Fruit fly (Drosophila melanogaster) whole organism, embryonic: ENCODE data around the gene CG42263.

Experiments
- Antp ChIP-seq: fragments of 200-800 bp; sonication (Bioruptor generic); optimal IDR thresholded peaks from 3 replicates; lab custom pipeline; 2016; ENCODE audit warnings: missing biosample characterization, missing genetic modification characterization
- CG10979 ChIP-seq: fragments of 200-800 bp; sonication (Bioruptor generic); optimal IDR thresholded peaks from 2 replicates; lab custom pipeline; 2018; ENCODE audit warnings: missing biosample characterization, mild to moderate bottlenecking, missing genetic modification characterization, moderate library complexity
- CG14965 ChIP-seq: fragments of 200-800 bp; sonication (Bioruptor generic); optimal IDR thresholded peaks from 2 replicates; lab custom pipeline; 2016; ENCODE audit warnings: missing biosample characterization, missing genetic modification characterization, borderline replicate concordance
- CG15011 ChIP-seq: fragments of 200-800 bp; sonication (Bioruptor generic); optimal IDR thresholded peaks from 3 replicates; lab custom pipeline; 2018; ENCODE audit warnings: missing biosample characterization, mild to moderate bottlenecking, missing genetic modification characterization
- CG17186 ChIP-seq: fragments of 200-800 bp; sonication (Bioruptor generic); optimal IDR thresholded peaks from 3 replicates; lab custom pipeline; 2017; ENCODE audit warnings: missing biosample characterization, missing genetic modification reagents, missing genetic modification characterization
- CG18011 ChIP-seq: fragments of 200-800 bp; sonication (Bioruptor generic); optimal IDR thresholded peaks from 2 replicates; lab custom pipeline; 2017; ENCODE audit warnings: missing biosample characterization, missing genetic modification characterization, mild to moderate bottlenecking, moderate library complexity, missing genotype
- CG32767 ChIP-seq: fragments of 200-800 bp; sonication (Bioruptor generic); IDR thresholded peaks from 2 replicates; pipeline ENCODE4 v1.3.6; 2022; ENCODE audit warnings: missing biosample characterization, missing genetic modification characterization
- CG3281 ChIP-seq: fragments of 200-800 bp; sonication (Bioruptor generic); optimal IDR thresholded peaks from 3 replicates; lab custom pipeline; 2017; ENCODE audit warnings: missing biosample characterization, mild to moderate bottlenecking, missing genetic modification characterization
- CG3838 ChIP-seq: fragments of 200-800 bp; sonication (Bioruptor generic); optimal IDR thresholded peaks from 3 replicates; lab custom pipeline; 2016; ENCODE audit warnings: missing biosample characterization, missing genetic modification characterization
- CG6683 ChIP-seq: fragments of 200-800 bp; sonication (Bioruptor generic); optimal IDR thresholded peaks from 2 replicates; lab custom pipeline; 2017; ENCODE audit warnings: missing biosample characterization, mild to moderate bottlenecking, missing genetic modification characterization, missing genetic modification reagents
- Deaf1 ChIP-seq: fragments of 200-800 bp; optimal IDR thresholded peaks from 3 replicates; lab custom pipeline; 2019; ENCODE audit warnings: missing biosample characterization, mild to moderate bottlenecking, missing genetic modification characterization, moderate library complexity
- Dfd ChIP-seq, 2 experiments: fragments of >200 bp; optimal IDR thresholded peaks; 2 replicates each; lab custom pipeline; 2017; ENCODE audit warnings: missing biosample characterization in 2 of 2, missing genetic modification characterization in 2 of 2
- Dp ChIP-seq: fragments of 200-800 bp; sonication (Bioruptor generic); optimal IDR thresholded peaks from 2 replicates; lab custom pipeline; 2018; ENCODE audit warnings: missing biosample characterization, mild to moderate bottlenecking, missing genetic modification characterization, moderate library complexity
- E2f2 ChIP-seq: fragments of 200-800 bp; sonication (Bioruptor generic); IDR thresholded peaks from 2 replicates; pipeline ENCODE4 v1.3.6; 2022; ENCODE audit warnings: missing biosample characterization, missing genetic modification characterization
- Fer1 ChIP-seq: fragments of 200-800 bp; sonication (Bioruptor generic); optimal IDR thresholded peaks from 2 replicates; lab custom pipeline; 2017; ENCODE audit warnings: missing biosample characterization, mild to moderate bottlenecking, missing genetic modification characterization
- H2.0 ChIP-seq: fragments of 200-800 bp; sonication (Bioruptor generic); IDR thresholded peaks from 2 replicates; pipeline ENCODE4 v1.3.6; 2022; ENCODE audit warnings: missing biosample characterization, missing genetic modification characterization
- HLH3B ChIP-seq: fragments of 200-800 bp; sonication (Bioruptor generic); IDR thresholded peaks from 2 replicates; pipeline ENCODE4 v1.3.6; 2022; ENCODE audit warnings: missing biosample characterization, missing genetic modification characterization
- Kr ChIP-seq: fragments of 200-800 bp; sonication (Bioruptor generic); optimal IDR thresholded peaks from 2 replicates; lab custom pipeline; 2017; ENCODE audit warnings: missing biosample characterization, mild to moderate bottlenecking, missing genetic modification characterization
- Neu2 ChIP-seq: fragments of 200-800 bp; sonication (Bioruptor generic); optimal IDR thresholded peaks from 3 replicates; lab custom pipeline; 2016; ENCODE audit warnings: missing biosample characterization, missing genetic modification characterization, borderline replicate concordance
- Optix ChIP-seq: fragments of 200-800 bp; sonication (Bioruptor generic); IDR thresholded peaks from 3 replicates; pipeline ENCODE4 v1.3.6; 2022; ENCODE audit warnings: missing biosample characterization, missing genetic modification characterization
- Rfx ChIP-seq: fragments of 200-800 bp; sonication (Bioruptor generic); IDR thresholded peaks from 2 replicates; pipeline ENCODE4 v1.3.6; 2022; ENCODE audit warnings: missing biosample characterization, missing genetic modification characterization
- Ssrp ChIP-seq: fragments of 200-800 bp; sonication (Bioruptor generic); optimal IDR thresholded peaks from 2 replicates; lab custom pipeline; 2018; ENCODE audit warnings: missing biosample characterization, mild to moderate bottlenecking, missing genetic modification characterization, moderate library complexity
- abd-A ChIP-seq: fragments of 200-800 bp; sonication (Bioruptor generic); optimal IDR thresholded peaks from 3 replicates; lab custom pipeline; 2019; ENCODE audit warnings: missing biosample characterization, mild to moderate bottlenecking, missing genetic modification characterization, moderate library complexity
- bab2 ChIP-seq: fragments of 200-800 bp; sonication (Bioruptor generic); optimal IDR thresholded peaks from 2 replicates; lab custom pipeline; 2016; ENCODE audit warnings: missing biosample characterization, missing genetic modification characterization
- bowl ChIP-seq: fragments of 200-800 bp; sonication (Bioruptor generic); IDR thresholded peaks from 2 replicates; pipeline ENCODE4 v1.3.6; 2022; ENCODE audit warnings: missing biosample characterization, missing genetic modification characterization
- disco-r ChIP-seq: fragments of 200-800 bp; sonication (Bioruptor generic); optimal IDR thresholded peaks from 2 replicates; lab custom pipeline; 2016; ENCODE audit warnings: missing biosample characterization, missing genetic modification characterization
- dmrt11E ChIP-seq: fragments of 200-800 bp; sonication (Bioruptor generic); optimal IDR thresholded peaks from 3 replicates; lab custom pipeline; 2018; ENCODE audit warnings: missing biosample characterization, mild to moderate bottlenecking, missing genetic modification characterization, moderate library complexity
- inv ChIP-seq: fragments of 200-800 bp; sonication (Bioruptor generic); IDR thresholded peaks from 2 replicates; pipeline ENCODE4 v1.3.6; 2022; ENCODE audit warnings: missing biosample characterization, missing genetic modification characterization; ENCODE audit not compliant: partially characterized antibody
- luna ChIP-seq: fragments of 200-800 bp; sonication (Bioruptor generic); optimal IDR thresholded peaks from 2 replicates; lab custom pipeline; 2016; ENCODE audit warnings: missing biosample characterization, missing genetic modification characterization
- p53 ChIP-seq: fragments of 200-800 bp; sonication (Bioruptor generic); optimal IDR thresholded peaks from 2 replicates; lab custom pipeline; 2016; ENCODE audit warnings: missing biosample characterization, missing genetic modification characterization
- pita ChIP-seq: fragments of 200-800 bp; sonication (Bioruptor generic); optimal IDR thresholded peaks from 2 replicates; lab custom pipeline; 2017; ENCODE audit warnings: missing biosample characterization, mild to moderate bottlenecking, missing genetic modification characterization
- pum ChIP-seq: fragments of 200-800 bp; sonication (Bioruptor generic); optimal IDR thresholded peaks from 2 replicates; lab custom pipeline; 2016; ENCODE audit warnings: missing biosample characterization, missing genetic modification characterization
- sens ChIP-seq: fragments of 200-800 bp; sonication (Bioruptor generic); peaks from one replicate; lab custom pipeline; 2016; ENCODE audit warnings: missing biosample characterization, missing genetic modification characterization
- slbo ChIP-seq: fragments of 200-800 bp; sonication (Bioruptor generic); IDR thresholded peaks from 2 replicates; pipeline ENCODE4 v1.3.6; 2022; ENCODE audit warnings: missing biosample characterization, missing genetic modification characterization
- sr ChIP-seq: fragments of 200-800 bp; sonication (Bioruptor generic); IDR thresholded peaks from 3 replicates; pipeline ENCODE4 v1.3.6; 2022; ENCODE audit warnings: missing biosample characterization, missing genetic modification characterization
- tap ChIP-seq: fragments of 200-800 bp; optimal IDR thresholded peaks from 3 replicates; lab custom pipeline; 2019; ENCODE audit warnings: missing biosample characterization, mild to moderate bottlenecking, missing genetic modification characterization, moderate library complexity
- twi ChIP-seq: fragments of 200-800 bp; optimal IDR thresholded peaks from 2 replicates; lab custom pipeline; 2019; ENCODE audit warnings: missing biosample characterization, mild to moderate bottlenecking, missing genetic modification characterization, moderate library complexity
- unpg ChIP-seq: fragments of 200-800 bp; sonication (Bioruptor generic); optimal IDR thresholded peaks from 3 replicates; lab custom pipeline; 2018; ENCODE audit warnings: missing biosample characterization, mild to moderate bottlenecking, missing genetic modification characterization, moderate library complexity
- vnd ChIP-seq: fragments of 200-800 bp; sonication (Bioruptor generic); IDR thresholded peaks from 3 replicates; pipeline ENCODE4 v1.3.6; 2022; ENCODE audit warnings: missing biosample characterization, missing genetic modification characterization; ENCODE audit not compliant: partially characterized antibody

The CG42263 gene

DNA sequence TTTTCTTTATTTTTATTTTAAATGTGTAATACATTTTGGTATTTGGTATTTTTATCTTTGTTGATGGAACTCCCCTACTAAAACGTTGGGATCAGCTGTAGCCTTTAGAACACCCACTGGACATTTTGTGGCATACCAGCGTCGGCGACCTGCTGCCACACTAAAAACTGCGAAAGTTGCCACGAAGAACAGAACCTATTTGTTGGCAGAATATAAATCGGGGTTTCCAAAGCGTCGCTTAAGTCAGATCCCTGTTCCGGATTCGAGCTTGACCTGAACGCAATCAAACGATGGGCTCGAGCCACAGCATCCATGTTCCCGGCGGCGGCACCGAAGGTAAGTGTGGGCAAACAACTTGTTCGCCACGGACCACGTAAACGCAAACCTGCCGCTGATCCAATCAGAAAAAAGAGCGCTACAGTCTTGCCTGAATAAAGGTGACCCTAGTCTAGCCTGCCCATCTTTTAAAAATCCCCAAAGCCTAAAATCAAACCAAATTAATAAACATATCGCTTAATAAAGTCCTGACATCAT is 30.8 kb downstream of the CG42263 start, which contains the start of gene Grasp65 (continued):
- no peak for TF ChIP-seq H2.0 (GFP tag; lab: Robert Waterston, UW)
- TF ChIP-seq disco-r (GFP tag; lab: Kevin White, UChicago), result no peak
- TF ChIP-seq CG10979 (tag; lab: Kevin White, UChicago), result no peak
- TF ChIP-seq CG15011 (GFP tag; lab: Kevin White, UChicago), result no peak
- TF ChIP-seq dmrt11E (tag; lab: Kevin White, UChicago), result no peak
- TF ChIP-seq luna (GFP tag; lab: Kevin White, UChicago), result no peak
- no peak for TF ChIP-seq sr (GFP tag; lab: Robert Waterston, UW)
- no peak for TF ChIP-seq CG14965 (GFP tag; lab: Kevin White, UChicago)
- TF ChIP-seq Fer1, result peak; percentile 18
- no peak for TF ChIP-seq twi (tag; lab: Kevin White, UChicago)
- no peak for TF ChIP-seq Ssrp (tag; lab: Kevin White, UChicago)
- no peak for TF ChIP-seq CG32767 (GFP tag; lab: Robert Waterston, UW)
- no peak for TF ChIP-seq Neu2 (GFP tag; lab: Kevin White, UChicago)
- TF ChIP-seq HLH3B (GFP tag; lab: Robert Waterston, UW), result no peak
- TF ChIP-seq CG18011 (GFP tag; lab: Kevin White, UChicago), result no peak
- no peak for TF ChIP-seq Antp (GFP tag; lab: Kevin White, UChicago)
- TF ChIP-seq Kr (GFP tag; lab: Kevin White, UChicago), result no peak
- TF ChIP-seq Optix, result no peak
- no peak for TF ChIP-seq Deaf1 (tag; lab: Kevin White, UChicago)
- no peak for TF ChIP-seq unpg (GFP tag; lab: Kevin White, UChicago)
- no peak for TF ChIP-seq pita (GFP tag; lab: Kevin White, UChicago)
- TF ChIP-seq CG3838, result no peak
- no peak for TF ChIP-seq p53 (GFP tag; lab: Kevin White, UChicago)
- TF ChIP-seq CG3281, result no peak
- TF ChIP-seq tap (tag; lab: Kevin White, UChicago), result peak; percentile 32
- TF ChIP-seq pum (GFP tag; lab: Kevin White, UChicago), result no peak
- TF ChIP-seq bab2 (GFP tag; lab: Kevin White, UChicago), result no peak
- peak; percentile 3 for TF ChIP-seq Dp (GFP tag; lab: Kevin White, UChicago)
- TF ChIP-seq CG6683, result no peak
- no peak for TF ChIP-seq abd-A (tag; lab: Kevin White, UChicago)
- no peak for TF ChIP-seq bowl (GFP tag; lab: Robert Waterston, UW)
- TF ChIP-seq CG17186 (GFP tag; lab: Kevin White, UChicago), result no peak
- TF ChIP-seq sens, result no peak
- TF ChIP-seq slbo (GFP tag; lab: Robert Waterston, UW), result peak; percentile 26; the same call in 1 of the 2 replicates
- TF ChIP-seq Dfd (GFP tag; optimal IDR thresholded peaks at IDR 0.05; lab: Kevin White, UChicago), result no peak
- TF ChIP-seq Rfx, result peak; percentile 7; the same call in 1 of the 2 replicates
- TF ChIP-seq vnd, result no peak
- TF ChIP-seq E2f2 (GFP tag; lab: Robert Waterston, UW), result no peak
- TF ChIP-seq inv, result no peak
